Fruit fly (Drosophila melanogaster): ENCODE measurements around the gene dgt4.
A peak's percentile ranks its signal among the peaks of the same experiment; 100 is the strongest.

dgt4 gene

dm6 chrX:4105830-4106233, 7.7 kb upstream of the dgt4 start, which contains the start of gene cib (continued):
- TF ChIP-seq lov (optimal IDR thresholded peaks at IDR 0.05) (no peak), lov (GFP tag; IDR thresholded peaks at IDR 0.05) (no peak), bsh (GFP tag; optimal IDR thresholded peaks at IDR 0.05) (peak; percentile 3 to 7), hb (GFP tag; IDR thresholded peaks at IDR 0.05; ENCODE audit: partially characterized antibody) (0 out of 3 replicates have a peak, but pooled peaks have one; percentile 52), sna (GFP tag; IDR thresholded peaks at IDR 0.05; ENCODE audit: partially characterized antibody) (peak; percentile 68), Dp (GFP tag; optimal IDR thresholded peaks at IDR 0.05) (peak; percentile 96), Bgb (GFP tag; IDR thresholded peaks at IDR 0.05; ENCODE audit: partially characterized antibody) (peak; percentile 89), eve (GFP tag; optimal IDR thresholded peaks at IDR 0.05) (no peak), ERR (GFP tag; optimal IDR thresholded peaks at IDR 0.05) (peak; percentile 23), pan (optimal IDR thresholded peaks at IDR 0.05) (no peak), pan (GFP tag; optimal IDR thresholded peaks at IDR 0.05 in 1 of 2, IDR thresholded peaks at IDR 0.05 in 1 of 2) (no peak), CG3407 (GFP tag; optimal IDR thresholded peaks at IDR 0.05) (peak; percentile 14), Dref (GFP tag; IDR thresholded peaks at IDR 0.05) (peak; percentile 53), nmo (GFP tag; optimal IDR thresholded peaks at IDR 0.05) (peak; percentile 51), HHEX (GFP tag; optimal IDR thresholded peaks at IDR 0.05) (peak; percentile 30), lilli (GFP tag; optimal IDR thresholded peaks at IDR 0.05) (peak; percentile 21), CG1529 (GFP tag; optimal IDR thresholded peaks at IDR 0.05) (no peak), insv (GFP tag; optimal IDR thresholded peaks at IDR 0.05) (peak in 1 of 2 experiments; percentile 79), crp (GFP tag; optimal IDR thresholded peaks at IDR 0.05) (no peak), knrl (GFP tag; IDR thresholded peaks at IDR 0.05; ENCODE audit: partially characterized antibody) (peak; percentile 81), BEAF-32 (GFP tag; optimal IDR thresholded peaks at IDR 0.05) (peak; percentile 87), CG2875 (GFP tag; optimal IDR thresholded peaks at IDR 0.05) (peak; percentile 22), CTCF (GFP tag; optimal IDR thresholded peaks at IDR 0.05) (peak; percentile 81), aop (GFP tag; IDR thresholded peaks at IDR 0.05) (no peak), CG16813 (GFP tag; IDR thresholded peaks at IDR 0.05; ENCODE audit: partially characterized antibody) (peak; percentile 82), org-1 (GFP tag; optimal IDR thresholded peaks at IDR 0.05) (no peak), CG3065 (GFP tag; optimal IDR thresholded peaks at IDR 0.05) (no peak), ab (GFP tag; optimal IDR thresholded peaks at IDR 0.05) (no peak), CG11093 (GFP tag; IDR thresholded peaks at IDR 0.05) (no peak), Lim3 (GFP tag; IDR thresholded peaks at IDR 0.05) (no peak), CG10565 (GFP tag; optimal IDR thresholded peaks at IDR 0.05) (no peak), psq (GFP tag; optimal IDR thresholded peaks at IDR 0.05) (no peak), otp (GFP tag; IDR thresholded peaks at IDR 0.05) (0 out of 3 replicates have a peak, but pooled peaks have one; percentile 62), CG10366 (GFP tag; IDR thresholded peaks at IDR 0.05) (peak; percentile 22; the same call in 1 of the 2 replicates), CG18011 (GFP tag; optimal IDR thresholded peaks at IDR 0.05) (no peak), CG8944 (GFP tag; optimal IDR thresholded peaks at IDR 0.05) (peak; percentile 15), Hand (GFP tag; optimal IDR thresholded peaks at IDR 0.05) (no peak), Camta (GFP tag; optimal IDR thresholded peaks at IDR 0.05) (no peak), CG30020 (tag; optimal IDR thresholded peaks at IDR 0.05) (no peak), Oaz (GFP tag; IDR thresholded peaks at IDR 0.05) (no peak), chn (GFP tag; optimal IDR thresholded peaks at IDR 0.05) (peak; percentile 13), MESR4 (GFP tag; optimal IDR thresholded peaks at IDR 0.05) (peak; percentile 66), CG12659 (GFP tag; optimal IDR thresholded peaks at IDR 0.05) (peak; percentile 81), B-H2 (GFP tag; optimal IDR thresholded peaks at IDR 0.05) (peak; percentile 51), Ptx1 (GFP tag; IDR thresholded peaks at IDR 0.05) (no peak), CG17328 (GFP tag; IDR thresholded peaks at IDR 0.05) (no peak), CG17612 (GFP tag; IDR thresholded peaks at IDR 0.05) (no peak), Kr (GFP tag; optimal IDR thresholded peaks at IDR 0.05) (no peak), p53 (GFP tag; optimal IDR thresholded peaks at IDR 0.05) (peak; percentile 70), Awh (GFP tag; IDR thresholded peaks at IDR 0.05) (no peak), Ada2b (GFP tag; IDR thresholded peaks at IDR 0.05) (no peak), CG13424 (tag; optimal IDR thresholded peaks at IDR 0.05) (peak; percentile 13)

All from whole organism, embryonic.